Worm (Caenorhabditis elegans) whole organism, late embryonic: ENCODE data around the gene ztf-31.

ENCODE experiments used
- C38D4.7 ChIP-seq: fragments of 200-800 bp; sonication (Bioruptor generic); optimal IDR thresholded peaks from 2 replicates; lab custom pipeline; 2018; ENCODE audit warnings: mild to moderate bottlenecking, missing genetic modification characterization, moderate library complexity, missing compliant biosample characterization
- F13H6.1 ChIP-seq: sonication (generic microtip); optimal IDR thresholded peaks from 2 replicates; lab custom pipeline; 2016; ENCODE audit warnings: missing genetic modification characterization, missing compliant biosample characterization
- ceh-19 ChIP-seq: fragments of 200-800 bp; sonication (Bioruptor generic); optimal IDR thresholded peaks from 2 replicates; lab custom pipeline; 2018; ENCODE audit warnings: mild to moderate bottlenecking, missing genetic modification characterization, missing compliant biosample characterization
- ceh-2 ChIP-seq: sonication (generic microtip); optimal IDR thresholded peaks from 2 replicates; lab custom pipeline; 2016; ENCODE audit warnings: missing genotype, missing genetic modification characterization, missing compliant biosample characterization
- ceh-22 ChIP-seq: sonication (generic microtip); optimal IDR thresholded peaks from 2 replicates; lab custom pipeline; 2017; ENCODE audit warnings: missing biosample characterization, missing genetic modification characterization
- ceh-30 ChIP-seq: fragments of 150-350 bp; optimal IDR thresholded peaks from 2 replicates; lab custom pipeline; 2014; ENCODE audit warnings: missing biosample characterization, missing genetic modification characterization
- ceh-31 ChIP-seq: sonication (generic microtip); optimal IDR thresholded peaks from 2 replicates; lab custom pipeline; 2016; ENCODE audit warnings: missing genetic modification characterization, missing compliant biosample characterization
- ceh-45 ChIP-seq: fragments of 200-800 bp; sonication (Bioruptor generic); IDR thresholded peaks from 2 replicates; pipeline ENCODE4 v1.3.6; 2022; ENCODE audit warnings: missing genetic modification reagents, missing genetic modification characterization, missing compliant biosample characterization
- che-1 ChIP-seq: sonication (generic microtip); optimal IDR thresholded peaks from 2 replicates; lab custom pipeline; 2016; ENCODE audit warnings: mild to moderate bottlenecking, missing genetic modification characterization, missing compliant biosample characterization
- dmd-4 ChIP-seq: sonication (generic microtip); optimal IDR thresholded peaks from 2 replicates; lab custom pipeline; 2016; ENCODE audit warnings: borderline replicate concordance, missing genetic modification characterization, missing compliant biosample characterization
- ets-4 ChIP-seq: sonication (generic microtip); optimal IDR thresholded peaks from 2 replicates; lab custom pipeline; 2016; ENCODE audit warnings: missing genetic modification characterization, missing compliant biosample characterization
- fax-1 ChIP-seq: sonication (generic microtip); optimal IDR thresholded peaks from 2 replicates; lab custom pipeline; 2016; ENCODE audit warnings: missing genotype, missing genetic modification characterization, missing compliant biosample characterization
- gmeb-2 ChIP-seq: sonication (generic microtip); optimal IDR thresholded peaks from 2 replicates; lab custom pipeline; 2016; ENCODE audit warnings: missing genetic modification characterization, inconsistent platforms, missing compliant biosample characterization
- hlh-13 ChIP-seq: fragments of 200-800 bp; sonication (Bioruptor generic); optimal IDR thresholded peaks from 2 replicates; lab custom pipeline; 2018; ENCODE audit warnings: mild to moderate bottlenecking, missing genetic modification characterization, missing compliant biosample characterization
- hlh-30 ChIP-seq: sonication (generic microtip); optimal IDR thresholded peaks from 2 replicates; lab custom pipeline; 2017; ENCODE audit warnings: antibody characterized with exemption, missing genetic modification characterization, missing compliant biosample characterization; ENCODE audit not compliant: insufficient read depth
- hlh-8 ChIP-seq: sonication (generic microtip); optimal IDR thresholded peaks from 2 replicates; lab custom pipeline; 2016; ENCODE audit warnings: missing genotype, missing genetic modification characterization, missing compliant biosample characterization
- lin-11 ChIP-seq: fragments of 200-800 bp; sonication (Bioruptor generic); optimal IDR thresholded peaks from 2 replicates; lab custom pipeline; 2018; ENCODE audit warnings: mild to moderate bottlenecking, missing genetic modification characterization, missing compliant biosample characterization
- madf-2 ChIP-seq: sonication (generic microtip); optimal IDR thresholded peaks from 2 replicates; lab custom pipeline; 2017; ENCODE audit warnings: missing genetic modification characterization, missing compliant biosample characterization
- nfya-1 ChIP-seq: sonication (generic microtip); optimal IDR thresholded peaks from 2 replicates; lab custom pipeline; 2017; ENCODE audit warnings: missing genetic modification characterization, mild to moderate bottlenecking, missing compliant biosample characterization, antibody characterized with exemption, moderate library complexity
- nhr-11 ChIP-seq: fragments of 150-350 bp; optimal IDR thresholded peaks from 2 replicates; lab custom pipeline; 2014; ENCODE audit warnings: missing biosample characterization, missing genetic modification characterization
- npax-4 ChIP-seq: sonication (generic microtip); optimal IDR thresholded peaks from 2 replicates; lab custom pipeline; 2016; ENCODE audit warnings: missing genetic modification characterization, missing compliant biosample characterization
- odd-2 ChIP-seq: sonication (generic microtip); optimal IDR thresholded peaks from 2 replicates; lab custom pipeline; 2017; ENCODE audit warnings: antibody characterized with exemption, mild to moderate bottlenecking, missing genetic modification characterization, missing compliant biosample characterization
- pat-9 ChIP-seq: fragments of 200-800 bp; sonication (Bioruptor generic); optimal IDR thresholded peaks from 2 replicates; lab custom pipeline; 2018; ENCODE audit warnings: mild to moderate bottlenecking, missing genetic modification characterization, moderate library complexity, missing compliant biosample characterization
- pax-1 ChIP-seq: fragments of 150-350 bp; optimal IDR thresholded peaks from 2 replicates; lab custom pipeline; 2014; ENCODE audit warnings: missing biosample characterization, missing genetic modification characterization
- pha-4 ChIP-seq: fragments of 150-350 bp; optimal IDR thresholded peaks from 2 replicates; lab custom pipeline; 2018; ENCODE audit warnings: missing biosample characterization, missing genetic modification reagents, missing genetic modification characterization
- pqm-1 ChIP-seq: sonication (generic microtip); optimal IDR thresholded peaks from 2 replicates; lab custom pipeline; 2016; ENCODE audit warnings: missing genetic modification characterization, missing compliant biosample characterization
- pros-1 ChIP-seq: fragments of 150-350 bp; optimal IDR thresholded peaks from 2 replicates; lab custom pipeline; 2014; ENCODE audit warnings: missing biosample characterization, missing genetic modification reagents, missing genetic modification characterization
- rnt-1 ChIP-seq: sonication (generic microtip); optimal IDR thresholded peaks from 2 replicates; lab custom pipeline; 2016; ENCODE audit warnings: missing genetic modification characterization, missing compliant biosample characterization
- sox-2 ChIP-seq: fragments of 200-800 bp; sonication (Bioruptor generic); IDR thresholded peaks from 2 replicates; pipeline ENCODE4 v1.3.6; 2022; ENCODE audit warnings: missing genetic modification reagents, missing genetic modification characterization, missing compliant biosample characterization
- syd-9 ChIP-seq: sonication (generic microtip); optimal IDR thresholded peaks from 2 replicates; lab custom pipeline; 2016; ENCODE audit warnings: mild to moderate bottlenecking, missing genetic modification characterization, moderate library complexity, missing compliant biosample characterization
- tbx-2 ChIP-seq: sonication (generic microtip); optimal IDR thresholded peaks from 2 replicates; lab custom pipeline; 2016; ENCODE audit warnings: missing genetic modification characterization, missing compliant biosample characterization
- unc-42 ChIP-seq: sonication (generic microtip); optimal IDR thresholded peaks from 2 replicates; lab custom pipeline; 2016; ENCODE audit warnings: missing genotype, missing genetic modification characterization, missing compliant biosample characterization
- unc-55 ChIP-seq: sonication (generic microtip); optimal IDR thresholded peaks from 2 replicates; lab custom pipeline; 2017; ENCODE audit warnings: missing biosample characterization, missing genetic modification reagents, missing genetic modification characterization
- unc-86 ChIP-seq: sonication (generic microtip); optimal IDR thresholded peaks from 2 replicates; lab custom pipeline; 2016; ENCODE audit warnings: missing genetic modification characterization, missing compliant biosample characterization
- ztf-16 ChIP-seq: sonication (generic microtip); optimal IDR thresholded peaks from 2 replicates; lab custom pipeline; 2017; ENCODE audit warnings: missing genetic modification characterization, missing compliant biosample characterization

Gene ztf-31

DNA sequence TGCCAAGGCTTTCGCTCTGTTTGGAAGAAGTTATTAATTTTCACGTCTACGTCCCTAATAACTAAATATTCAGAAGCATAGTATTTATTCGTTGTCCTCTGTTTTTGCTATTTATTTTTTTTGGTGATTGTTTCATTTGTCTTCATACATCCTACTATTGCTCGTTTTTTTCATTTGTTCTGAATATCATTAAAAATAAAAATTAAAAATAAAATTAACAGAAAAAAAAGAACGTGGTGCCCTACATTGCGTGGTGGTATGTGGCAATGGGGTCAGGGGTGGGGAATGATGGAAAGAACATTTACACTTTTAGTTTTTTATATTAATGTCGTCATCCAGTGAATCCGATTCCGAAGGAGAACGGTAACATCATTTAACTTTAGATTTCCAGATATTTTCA is at the start of gene ztf-31:
Gene ztf-31 (plus strand): TSS at position 301 of the 400 bp plus-strand sequence.
- TF ChIP-seq gmeb-2 (tag; lab: Kevin White, UChicago) (no peak), pros-1 (no peak), npax-4 (tag; lab: Kevin White, UChicago) (no peak), nhr-11 (tag; lab: Kevin White, UChicago) (no peak), nfya-1 (no peak), C38D4.7 (no peak), ceh-2 (no peak), unc-42 (tag; lab: Kevin White, UChicago) (no peak), ceh-31 (tag; lab: Kevin White, UChicago) (no peak), dmd-4 (tag; lab: Kevin White, UChicago) (no peak), pqm-1 (no peak), rnt-1 (tag; lab: Kevin White, UChicago) (no peak), unc-55 (GFP tag; lab: Kevin White, UChicago) (no peak), che-1 (tag; lab: Kevin White, UChicago) (no peak), odd-2 (no peak)

DNA sequence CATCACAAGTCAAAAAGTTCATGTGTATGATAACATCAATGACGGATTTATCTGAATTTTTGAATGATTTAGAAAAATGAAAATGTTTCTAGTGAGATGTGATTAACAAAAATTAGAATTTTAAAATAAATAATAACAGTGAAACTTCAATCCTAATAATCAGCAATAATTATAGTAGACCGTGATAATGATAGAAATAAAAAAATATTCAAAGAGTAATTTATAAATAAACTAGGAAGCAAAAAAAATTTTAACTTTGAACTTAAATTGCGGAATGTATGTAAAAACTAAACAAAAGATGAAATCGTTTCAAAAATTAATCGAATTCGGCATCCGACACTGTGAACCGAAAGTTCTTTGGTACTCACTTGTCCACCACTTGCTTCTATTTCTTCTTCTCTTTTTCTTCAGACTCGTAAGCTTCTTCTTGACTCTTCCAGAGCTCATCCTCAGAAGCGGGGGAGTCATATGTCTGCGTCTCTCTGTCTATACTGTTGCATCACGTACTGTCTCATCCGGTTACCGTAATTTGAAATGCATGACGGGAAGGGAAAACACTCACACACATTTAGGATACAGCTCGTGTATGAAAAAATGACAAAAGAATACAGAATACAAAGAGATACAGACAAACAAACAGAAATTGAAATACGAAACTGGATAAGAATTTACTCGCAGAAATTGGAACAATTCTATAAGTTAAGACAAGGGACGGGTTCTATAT is 48.1 kb upstream of the ztf-31 start, which contains the start of gene mec-14:
Gene mec-14 (minus strand): TSS at position 51 of the 724 bp plus-strand sequence.
- TF ChIP-seq hlh-8 (tag; lab: Kevin White, UChicago) (no peak), gmeb-2 (tag; lab: Kevin White, UChicago) (no peak), sox-2 (GFP tag; lab: Robert Waterston, UW) (no peak), unc-55 (GFP tag; lab: Kevin White, UChicago) (no peak), dmd-4 (tag; lab: Kevin White, UChicago) (no peak), ceh-45 (GFP tag; lab: Robert Waterston, UW) (no peak), F13H6.1 (tag; lab: Kevin White, UChicago) (no peak), madf-2 (tag; lab: Kevin White, UChicago) (no peak), pat-9 (no peak), pax-1 (tag; lab: Kevin White, UChicago) (no peak), ceh-30 (no peak), hlh-13 (GFP tag; lab: Kevin White, UChicago) (no peak), nfya-1 (no peak), ceh-19 (GFP tag; lab: Kevin White, UChicago) (no peak), ztf-16 (tag; lab: Kevin White, UChicago) (no peak), ceh-2 (no peak), ceh-31 (tag; lab: Kevin White, UChicago) (no peak), ceh-22 (no peak)

DNA sequence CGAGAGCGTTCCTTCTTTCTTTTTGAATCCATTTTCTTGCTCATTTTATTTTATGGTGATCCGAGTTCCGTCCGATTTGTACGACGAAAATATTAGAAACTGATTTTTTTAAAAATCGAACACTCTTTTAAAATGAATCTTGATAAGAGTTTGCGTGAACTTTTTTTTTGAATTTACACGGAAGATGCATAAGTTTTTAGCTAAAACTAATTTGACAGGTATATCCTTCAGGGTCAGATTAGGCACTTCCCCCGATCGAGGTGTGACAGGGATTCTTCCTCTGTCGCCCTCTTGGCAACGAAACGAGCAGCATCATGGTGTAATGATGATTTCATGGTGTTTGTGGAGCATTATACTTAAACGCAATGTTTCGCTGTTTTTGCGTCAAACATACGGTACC is 45.8 kb upstream of the ztf-31 start, which contains the start of gene F37C12.18:
Gene F37C12.18 (minus strand): TSS at position 101 of the 400 bp plus-strand sequence.
- no peak for TF ChIP-seq C38D4.7
- no peak for TF ChIP-seq hlh-30 (tag; lab: Kevin White, UChicago)
- no peak for TF ChIP-seq pat-9
- TF ChIP-seq syd-9 (tag; lab: Kevin White, UChicago) = no peak
- TF ChIP-seq, all 69 proteins: peak for 0

DNA sequence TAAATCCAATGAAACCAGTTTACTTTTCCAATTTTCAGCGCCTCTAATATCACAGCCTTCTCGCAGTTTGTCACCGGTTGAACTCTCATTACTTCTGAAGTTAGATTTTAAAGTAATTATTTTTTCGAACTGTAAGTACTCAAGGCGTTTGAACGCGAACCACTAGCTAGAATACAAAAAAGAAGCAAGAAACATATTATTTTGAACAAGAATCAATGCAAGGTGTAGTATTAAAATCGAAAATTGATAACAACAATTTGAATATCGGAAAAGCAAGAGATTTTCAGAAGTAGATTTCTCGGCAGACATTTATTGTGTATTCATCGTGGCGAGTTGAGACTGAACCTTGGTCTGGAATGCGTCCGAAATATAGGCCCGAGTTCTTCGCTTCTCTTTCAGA is 43.2 kb upstream of the ztf-31 start, which contains the start of gene exos-9:
Gene exos-9 (minus strand): TSS at position 101 of the 400 bp plus-strand sequence.
- TF ChIP-seq pat-9 = no peak
- no peak for TF ChIP-seq ets-4 (tag; lab: Kevin White, UChicago)
- no peak for TF ChIP-seq nfya-1
- no peak for TF ChIP-seq pha-4 (tag; lab: Kevin White, UChicago)
- no peak for TF ChIP-seq tbx-2 (tag; lab: Kevin White, UChicago)
- no peak for TF ChIP-seq fax-1 (tag; lab: Kevin White, UChicago)
- no peak for TF ChIP-seq unc-86 (tag; lab: Kevin White, UChicago)
- no peak for TF ChIP-seq lin-11
